Fruit fly (Drosophila melanogaster): ENCODE measurements around the gene CG10428.

Gene CG10428

DNA sequence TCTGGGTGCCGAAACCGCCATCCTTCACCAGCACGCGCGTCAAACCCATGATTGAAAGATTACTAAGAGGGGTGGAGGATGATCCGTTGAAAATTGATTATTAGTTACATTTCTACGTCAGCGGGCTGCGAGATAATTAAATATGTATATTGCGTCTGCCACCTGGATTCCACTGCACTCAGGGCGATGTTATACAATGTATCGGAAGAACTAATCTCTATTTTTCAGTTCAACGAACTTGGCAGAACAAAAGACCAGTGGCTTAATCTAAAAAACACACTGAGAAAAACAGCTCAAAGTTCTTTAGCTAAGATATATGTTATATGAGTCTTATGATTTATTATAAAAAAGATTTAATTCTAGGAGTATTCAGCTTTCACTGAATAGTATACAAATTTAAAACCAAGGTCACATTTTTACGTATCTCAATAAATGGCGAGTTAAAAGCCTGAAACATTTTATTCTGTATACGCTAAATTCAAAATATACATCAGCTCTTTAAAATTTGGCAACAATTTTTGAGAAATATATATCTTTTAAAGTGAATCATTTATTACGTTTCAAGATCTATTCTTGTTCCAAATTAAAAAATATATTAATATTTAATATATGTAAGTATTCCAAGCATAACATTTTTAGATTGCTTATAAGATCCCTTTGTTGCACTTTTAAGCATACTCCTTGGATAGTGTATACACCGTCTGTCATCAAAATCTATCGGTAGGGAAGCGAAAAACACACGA is 5.0 kb downstream of the CG10428 start (continued):
- 0 out of 2 replicates have a peak, but pooled peaks have one; percentile 8 for TF ChIP-seq CG11696 (GFP tag; IDR thresholded peaks at IDR 0.05)
- peak; percentile 39; the same call in 1 of the 2 replicates for TF ChIP-seq CG14014 (GFP tag; IDR thresholded peaks at IDR 0.05)
- TF ChIP-seq Lhr (GFP tag; optimal IDR thresholded peaks at IDR 0.05), result no peak
- TF ChIP-seq grau (tag; optimal IDR thresholded peaks at IDR 0.05), result peak; percentile 70
- TF ChIP-seq Nf-YB (GFP tag; optimal IDR thresholded peaks at IDR 0.05), result peak; percentile 28
- TF ChIP-seq fd3F (GFP tag; optimal IDR thresholded peaks at IDR 0.05), result peak; percentile 38
- peak; percentile 18 for TF ChIP-seq phol (tag; optimal IDR thresholded peaks at IDR 0.05)
- peak; percentile 27 for TF ChIP-seq CG10979 (tag; optimal IDR thresholded peaks at IDR 0.05)
- no peak for TF ChIP-seq Ada2b (GFP tag; IDR thresholded peaks at IDR 0.05)
- no peak for TF ChIP-seq CG11560 (tag; IDR thresholded peaks at IDR 0.05)
- peak; percentile 10 for TF ChIP-seq CG1602 (GFP tag; optimal IDR thresholded peaks at IDR 0.05)
- TF ChIP-seq HmgZ (tag; optimal IDR thresholded peaks at IDR 0.05), result peak; percentile 10
- TF ChIP-seq sc (optimal IDR thresholded peaks at IDR 0.05), result no peak
- TF ChIP-seq sc (GFP tag; optimal IDR thresholded peaks at IDR 0.05), result no peak
- peak; percentile 48 for TF ChIP-seq CG9437 (GFP tag; optimal IDR thresholded peaks at IDR 0.05)
- TF ChIP-seq CG2120 (GFP tag; optimal IDR thresholded peaks at IDR 0.05), result peak; percentile 11
- TF ChIP-seq zf30C (GFP tag; optimal IDR thresholded peaks at IDR 0.05), result peak; percentile 13
- TF ChIP-seq CG17802 (tag; optimal IDR thresholded peaks at IDR 0.05), result no peak
- TF ChIP-seq CG12155 (GFP tag; optimal IDR thresholded peaks at IDR 0.05), result peak; percentile 14
- peak in 1 of 2 experiments; percentile 89 for TF ChIP-seq Pdp1 (GFP tag; optimal IDR thresholded peaks at IDR 0.05)
- peak; percentile 38 for TF ChIP-seq CG10209 (GFP tag; optimal IDR thresholded peaks at IDR 0.05)
- TF ChIP-seq CG12659 (GFP tag; optimal IDR thresholded peaks at IDR 0.05), result peak; percentile 58
- TF ChIP-seq CG7556 (GFP tag; optimal IDR thresholded peaks at IDR 0.05), result peak; percentile 51
- no peak for TF ChIP-seq emc (GFP tag; optimal IDR thresholded peaks at IDR 0.05)
- peak; percentile 22 for TF ChIP-seq D19B (GFP tag; optimal IDR thresholded peaks at IDR 0.05)
- peak; percentile 40 for TF ChIP-seq dmrt99B (tag; optimal IDR thresholded peaks at IDR 0.05)
- peak; percentile 13 for TF ChIP-seq CG10267 (tag; optimal IDR thresholded peaks at IDR 0.05)
- TF ChIP-seq Hmr (GFP tag; optimal IDR thresholded peaks at IDR 0.05), result peak; percentile 55
- no peak for TF ChIP-seq ind (GFP tag; optimal IDR thresholded peaks at IDR 0.05)
- TF ChIP-seq CG2712 (tag; optimal IDR thresholded peaks at IDR 0.05), result peak; percentile 34
- TF ChIP-seq CG9215 (GFP tag; IDR thresholded peaks at IDR 0.05), result no peak
- TF ChIP-seq bsh (GFP tag; optimal IDR thresholded peaks at IDR 0.05), result peak in 1 of 2 experiments; percentile 6
- no peak for TF ChIP-seq CG12236 (GFP tag; optimal IDR thresholded peaks at IDR 0.05)
- 0 out of 2 replicates have a peak, but pooled peaks have one; percentile 13 for TF ChIP-seq Ptx1 (GFP tag; IDR thresholded peaks at IDR 0.05)
- TF ChIP-seq trh (GFP tag; optimal IDR thresholded peaks at IDR 0.05), result no peak
- TF ChIP-seq CG15601 (tag; optimal IDR thresholded peaks at IDR 0.05), result no peak
- TF ChIP-seq CG31224 (GFP tag; IDR thresholded peaks at IDR 0.05), result no peak
- no peak for TF ChIP-seq so (GFP tag; IDR thresholded peaks at IDR 0.05)
- peak; percentile 47 for TF ChIP-seq CG15269 (tag; optimal IDR thresholded peaks at IDR 0.05)
- peak; percentile 34 for TF ChIP-seq CG9817 (tag; optimal IDR thresholded peaks at IDR 0.05)
- TF ChIP-seq Fer3 (tag; optimal IDR thresholded peaks at IDR 0.05), result peak; percentile 42
- no peak for TF ChIP-seq HLH3B (GFP tag; IDR thresholded peaks at IDR 0.05)
- peak; percentile 56 for TF ChIP-seq CG3281 (GFP tag; optimal IDR thresholded peaks at IDR 0.05)
- TF ChIP-seq Deaf1 (tag; optimal IDR thresholded peaks at IDR 0.05), result peak; percentile 25
- peak; percentile 24 for TF ChIP-seq nmo (GFP tag; optimal IDR thresholded peaks at IDR 0.05)
- peak; percentile 26; the same call in 1 of the 2 replicates for TF ChIP-seq E2f1 (GFP tag; IDR thresholded peaks at IDR 0.05)
- TF ChIP-seq Meics (GFP tag; optimal IDR thresholded peaks at IDR 0.05), result peak; percentile 73
- peak; percentile 10 for TF ChIP-seq Oli (tag; optimal IDR thresholded peaks at IDR 0.05)
- TF ChIP-seq Six4 (GFP tag; optimal IDR thresholded peaks at IDR 0.05), result no peak
